Worm (Caenorhabditis elegans) whole organism, L3 larva: Measurements from ENCODE around the gene nhr-143.

ENCODE experiments used
- R02D3.7 ChIP-seq: fragments of 150-350 bp; optimal IDR thresholded peaks from 2 replicates; lab custom pipeline; 2014; ENCODE audit warnings: missing biosample characterization, missing genetic modification characterization
- ZK546.5 ChIP-seq: sonication (generic microtip); optimal IDR thresholded peaks from 2 replicates; lab custom pipeline; 2017; ENCODE audit warnings: missing biosample characterization, missing genetic modification characterization
- ama-1 ChIP-seq: fragments of 150-350 bp; optimal IDR thresholded peaks from 2 replicates; lab custom pipeline; 2018
- ceh-16 ChIP-seq: sonication (generic microtip); optimal IDR thresholded peaks from 2 replicates; lab custom pipeline; 2017; ENCODE audit warnings: missing biosample characterization, missing genetic modification characterization
- ceh-28 ChIP-seq: fragments of 150-350 bp; optimal IDR thresholded peaks from 2 replicates; lab custom pipeline; 2014; ENCODE audit warnings: missing biosample characterization, missing genetic modification reagents, missing genetic modification characterization
- ceh-82 ChIP-seq: fragments of 150-350 bp; optimal IDR thresholded peaks from 2 replicates; lab custom pipeline; 2014; ENCODE audit warnings: missing biosample characterization, missing genetic modification characterization
- ceh-9 ChIP-seq: sonication (generic microtip); optimal IDR thresholded peaks from 2 replicates; lab custom pipeline; 2018; ENCODE audit warnings: missing biosample characterization, missing genetic modification characterization
- elt-2 ChIP-seq: sonication (generic microtip); optimal IDR thresholded peaks from 2 replicates; lab custom pipeline; 2016; ENCODE audit warnings: missing genetic modification reagents, mild to moderate bottlenecking, missing genetic modification characterization, missing compliant biosample characterization
- elt-3 ChIP-seq, 3 experiments: fragments of 150-350 bp in 1 of 3; sonication (generic microtip) in 2 of 3; optimal IDR thresholded peaks; 2 replicates in 2 of 3; 4 replicates in 1 of 3; lab custom pipeline; 2014 to 2017; ENCODE audit warnings: missing biosample characterization in 3 of 3, missing genetic modification characterization in 3 of 3
- eor-1 ChIP-seq, 2 experiments: fragments of 150-350 bp; optimal IDR thresholded peaks; 2 replicates each; lab custom pipeline; 2014 to 2018; ENCODE audit warnings: missing biosample characterization in 2 of 2, missing genetic modification characterization in 2 of 2
- fkh-10 ChIP-seq: sonication (generic microtip); optimal IDR thresholded peaks from 2 replicates; lab custom pipeline; 2017; ENCODE audit warnings: missing biosample characterization, missing genetic modification reagents, missing genetic modification characterization
- lin-15B ChIP-seq: fragments of 150-350 bp; optimal IDR thresholded peaks from 2 replicates; lab custom pipeline; 2014; ENCODE audit warnings: missing biosample characterization, missing genetic modification characterization
- lin-39 ChIP-seq: fragments of 150-350 bp; optimal IDR thresholded peaks from 2 replicates; lab custom pipeline; 2018; ENCODE audit warnings: missing biosample characterization, missing genetic modification reagents, missing genetic modification characterization
- lsy-12 ChIP-seq: sonication (generic microtip); optimal IDR thresholded peaks from 2 replicates; lab custom pipeline; 2016; ENCODE audit warnings: mild to moderate bottlenecking, missing genetic modification characterization, missing compliant biosample characterization
- mml-1 ChIP-seq: fragments of 150-350 bp; sonication (generic microtip); optimal IDR thresholded peaks from 3 replicates; lab custom pipeline; 2014; ENCODE audit warnings: missing biosample characterization, missing genetic modification characterization
- nfya-1 ChIP-seq: sonication (generic microtip); optimal IDR thresholded peaks from 2 replicates; lab custom pipeline; 2017; ENCODE audit warnings: missing genetic modification characterization, mild to moderate bottlenecking, missing compliant biosample characterization, antibody characterized with exemption, moderate library complexity; ENCODE audit not compliant: insufficient read depth
- nhr-12 ChIP-seq: fragments of 150-350 bp; optimal IDR thresholded peaks from 2 replicates; lab custom pipeline; 2014; ENCODE audit warnings: missing biosample characterization, missing genetic modification characterization
- nhr-23 ChIP-seq: fragments of 150-350 bp; optimal IDR thresholded peaks from 2 replicates; lab custom pipeline; 2014; ENCODE audit warnings: missing biosample characterization, missing genetic modification reagents, missing genetic modification characterization
- nhr-237 ChIP-seq: fragments of 150-350 bp; optimal IDR thresholded peaks from 2 replicates; lab custom pipeline; 2014; ENCODE audit warnings: missing biosample characterization, missing genetic modification characterization
- nhr-25 ChIP-seq: sonication (generic microtip); optimal IDR thresholded peaks from 2 replicates; lab custom pipeline; 2017; ENCODE audit warnings: missing biosample characterization, missing genetic modification characterization
- nhr-28 ChIP-seq: fragments of 150-350 bp; optimal IDR thresholded peaks from 2 replicates; lab custom pipeline; 2014; ENCODE audit warnings: missing biosample characterization, missing genetic modification characterization
- nhr-43 ChIP-seq: sonication (generic microtip); optimal IDR thresholded peaks from 2 replicates; lab custom pipeline; 2016; ENCODE audit warnings: mild to moderate bottlenecking, missing genetic modification characterization, missing compliant biosample characterization; ENCODE audit not compliant: poor library complexity, severe bottlenecking
- nhr-67 ChIP-seq: fragments of 150-350 bp; optimal IDR thresholded peaks from 2 replicates; lab custom pipeline; 2014; ENCODE audit warnings: missing biosample characterization, missing genetic modification characterization
- pha-4 ChIP-seq: fragments of 150-350 bp; optimal IDR thresholded peaks from 2 replicates; lab custom pipeline; 2014; ENCODE audit warnings: missing biosample characterization, missing genetic modification reagents, missing genetic modification characterization
- sea-2 ChIP-seq: fragments of 150-350 bp; sonication (generic microtip); optimal IDR thresholded peaks from 4 replicates; lab custom pipeline; 2014; ENCODE audit warnings: missing biosample characterization, missing genetic modification reagents, missing genetic modification characterization
- skn-1 ChIP-seq: fragments of 150-350 bp; optimal IDR thresholded peaks from 2 replicates; lab custom pipeline; 2014; ENCODE audit warnings: missing biosample characterization, missing genetic modification characterization
- tbx-2 ChIP-seq: sonication (generic microtip); optimal IDR thresholded peaks from 2 replicates; lab custom pipeline; 2016; ENCODE audit warnings: mild to moderate bottlenecking, missing genetic modification characterization, missing compliant biosample characterization
- unc-62 ChIP-seq: fragments of 150-350 bp; sonication (generic microtip); optimal IDR thresholded peaks from 4 replicates; lab custom pipeline; 2014; ENCODE audit warnings: missing biosample characterization, missing genetic modification reagents, missing genetic modification characterization
- ztf-4 ChIP-seq: fragments of 150-350 bp; optimal IDR thresholded peaks from 2 replicates; lab custom pipeline; 2014; ENCODE audit warnings: missing biosample characterization, missing genetic modification characterization

Gene nhr-143

DNA sequence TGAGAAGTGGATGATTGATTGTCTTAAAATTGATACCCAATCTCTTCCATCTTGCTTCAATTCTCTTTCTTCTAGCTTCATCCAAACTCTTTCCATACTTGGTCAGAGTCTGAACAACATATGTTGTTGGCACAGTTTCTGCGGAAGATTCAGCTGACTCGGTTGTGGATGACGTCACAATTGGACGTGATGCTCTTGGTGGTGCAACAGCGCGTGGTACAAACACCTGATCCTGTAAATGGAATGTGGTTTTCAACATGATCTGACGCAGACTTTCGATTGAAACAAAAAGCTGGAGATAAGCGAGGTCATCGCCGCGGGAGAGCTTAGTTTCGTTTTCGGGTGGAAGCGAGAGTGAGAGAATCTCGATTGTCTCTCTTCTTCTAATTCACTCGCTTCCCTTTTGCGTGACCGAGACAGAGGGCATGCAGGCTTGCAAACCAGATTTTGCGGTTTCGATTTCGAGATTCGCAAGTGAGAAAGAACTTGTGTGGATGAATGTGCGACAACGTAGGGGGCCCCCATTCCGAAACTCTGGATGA lies 32.2 kb downstream of the nhr-143 start:
- peak; percentile 47 for TF ChIP-seq nhr-23
- TF ChIP-seq nfya-1: no peak

DNA sequence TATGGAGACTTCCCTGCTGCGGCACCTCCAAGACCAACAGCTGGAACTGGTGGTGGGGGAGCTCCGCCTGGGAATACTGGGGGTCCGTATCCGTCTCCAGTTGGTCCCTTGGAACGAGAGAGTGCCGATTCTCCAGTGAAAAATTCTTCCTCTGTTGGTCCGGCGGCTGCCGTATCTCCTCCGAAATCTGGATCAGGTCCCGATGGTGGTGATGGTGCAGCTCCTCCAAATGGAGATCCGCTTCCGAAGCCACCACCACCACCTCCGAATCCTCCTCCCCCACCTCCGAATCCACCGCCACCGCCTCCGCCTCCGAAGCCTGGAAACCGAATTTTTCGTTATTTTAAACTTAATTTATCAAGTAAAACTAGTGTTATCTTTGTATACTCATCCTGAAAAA lies 34.3 kb downstream of the nhr-143 start:
- no peak for TF ChIP-seq nhr-25 (tag; lab: Kevin White, UChicago)
- TF ChIP-seq nfya-1: no peak
- no peak for TF ChIP-seq nhr-43 (tag; lab: Kevin White, UChicago)
- no peak for TF ChIP-seq lin-15B (tag; lab: Kevin White, UChicago)
- TF ChIP-seq ama-1 (lab: Kevin White, UChicago): no peak
- no peak for TF ChIP-seq nhr-67 (tag; lab: Kevin White, UChicago)

DNA sequence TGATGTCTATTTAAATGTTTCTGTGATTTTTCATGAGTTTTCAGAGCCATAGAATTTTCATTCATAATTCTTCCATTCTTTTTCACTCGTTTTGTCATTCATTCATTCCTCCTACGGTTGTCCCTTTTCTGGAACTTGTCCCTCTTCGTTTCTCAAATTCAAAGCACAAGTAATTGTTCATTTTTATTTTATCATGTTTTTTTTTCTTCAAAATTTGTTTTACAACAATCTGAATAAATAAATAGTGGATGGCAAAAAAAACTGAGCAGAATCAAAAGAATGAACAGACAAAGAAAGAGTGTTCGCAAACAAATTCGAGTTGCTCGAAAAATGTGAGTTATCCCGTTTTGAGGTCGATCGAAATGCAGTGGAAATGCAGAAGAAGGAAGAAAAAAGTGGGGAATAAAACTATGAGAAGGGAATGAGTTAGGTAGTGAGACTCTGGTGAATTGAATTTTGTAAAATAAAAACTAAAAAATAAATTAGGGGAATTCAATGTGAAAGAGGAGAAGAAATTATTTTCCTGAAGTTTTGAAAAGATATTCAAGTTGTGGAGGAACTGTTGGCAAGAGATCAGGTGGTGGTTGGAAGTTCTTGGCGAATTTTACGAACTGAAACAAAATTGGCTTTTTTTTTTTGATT lies 35.2 kb downstream of the nhr-143 start:
- TF ChIP-seq unc-62 (no peak), sea-2 (no peak), ceh-16 (no peak), nhr-25 (tag; lab: Kevin White, UChicago) (peak; percentile 27), skn-1 (no peak), elt-2 (peak; percentile 32), tbx-2 (tag; lab: Kevin White, UChicago) (no peak), nfya-1 (peak; percentile 18), ZK546.5 (tag; lab: Kevin White, UChicago) (no peak), mml-1 (tag; lab: Kevin White, UChicago) (no peak), lin-39 (no peak), ceh-82 (tag; lab: Kevin White, UChicago) (no peak), pha-4 (peak; percentile 35), fkh-10 (GFP tag; lab: Kevin White, UChicago) (no peak), ceh-9 (no peak), ceh-28 (tag; lab: Kevin White, UChicago) (no peak), ztf-4 (peak; percentile 39), ama-1 (lab: Kevin White, UChicago) (peak; percentile 98), lsy-12 (tag; lab: Kevin White, UChicago) (peak; percentile 1)
- TF ChIP-seq, all 47 proteins: peak for 7

DNA sequence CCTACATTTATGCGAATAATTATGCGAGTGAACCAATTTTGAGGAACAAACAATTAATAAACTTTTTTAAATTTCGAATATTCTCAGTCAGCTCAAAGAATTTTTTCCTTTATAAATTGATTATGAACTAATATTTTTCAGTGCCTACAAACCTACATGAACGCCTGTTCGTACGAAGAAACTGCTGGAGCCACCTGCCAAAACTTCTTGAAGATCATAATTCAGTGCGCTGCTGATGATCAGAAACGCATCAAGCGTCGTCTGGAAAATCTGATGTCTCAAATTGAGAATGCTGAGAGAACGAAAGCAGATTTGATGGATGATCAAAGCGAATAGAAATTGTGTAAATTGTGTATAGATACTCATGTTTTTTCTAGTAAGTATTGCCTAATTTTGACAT lies 35.8 kb downstream of the nhr-143 start:
- TF ChIP-seq lsy-12 (tag; lab: Kevin White, UChicago) (no peak), nhr-12 (tag; lab: Kevin White, UChicago) (no peak), skn-1 (no peak), nhr-43 (tag; lab: Kevin White, UChicago) (peak; percentile 8), nhr-28 (tag; lab: Kevin White, UChicago) (no peak), ama-1 (lab: Kevin White, UChicago) (peak; percentile 76), R02D3.7 (tag; lab: Kevin White, UChicago) (no peak), nhr-67 (tag; lab: Kevin White, UChicago) (no peak), ceh-16 (no peak), nhr-237 (tag; lab: Kevin White, UChicago) (no peak), ztf-4 (no peak), ceh-82 (tag; lab: Kevin White, UChicago) (no peak), eor-1 (tag; optimal IDR thresholded peaks at IDR 0.05; lab: Kevin White, UChicago) (no peak), unc-62 (no peak)

DNA sequence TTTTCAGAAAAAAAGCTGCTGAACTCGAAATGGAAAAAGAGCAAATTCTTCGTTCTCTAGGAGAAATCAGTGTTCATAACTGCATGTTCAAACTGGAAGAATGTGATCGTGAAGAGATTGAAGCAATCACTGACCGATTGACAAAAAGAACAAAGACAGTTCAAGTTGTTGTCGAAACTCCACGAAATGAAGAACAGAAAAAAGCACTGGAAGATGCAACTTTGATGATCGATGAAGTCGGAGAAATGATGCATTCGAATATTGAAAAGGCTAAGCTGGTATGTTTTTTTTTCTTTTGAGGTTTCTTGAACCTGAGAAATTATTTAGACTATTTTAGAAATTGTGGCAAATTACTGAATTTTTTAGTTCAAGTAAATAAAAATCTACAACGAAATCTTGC lies 36.3 kb downstream of the nhr-143 start:
- no peak for TF ChIP-seq tbx-2 (tag; lab: Kevin White, UChicago)
- peak; percentile 81 for TF ChIP-seq ama-1 (lab: Kevin White, UChicago)

DNA sequence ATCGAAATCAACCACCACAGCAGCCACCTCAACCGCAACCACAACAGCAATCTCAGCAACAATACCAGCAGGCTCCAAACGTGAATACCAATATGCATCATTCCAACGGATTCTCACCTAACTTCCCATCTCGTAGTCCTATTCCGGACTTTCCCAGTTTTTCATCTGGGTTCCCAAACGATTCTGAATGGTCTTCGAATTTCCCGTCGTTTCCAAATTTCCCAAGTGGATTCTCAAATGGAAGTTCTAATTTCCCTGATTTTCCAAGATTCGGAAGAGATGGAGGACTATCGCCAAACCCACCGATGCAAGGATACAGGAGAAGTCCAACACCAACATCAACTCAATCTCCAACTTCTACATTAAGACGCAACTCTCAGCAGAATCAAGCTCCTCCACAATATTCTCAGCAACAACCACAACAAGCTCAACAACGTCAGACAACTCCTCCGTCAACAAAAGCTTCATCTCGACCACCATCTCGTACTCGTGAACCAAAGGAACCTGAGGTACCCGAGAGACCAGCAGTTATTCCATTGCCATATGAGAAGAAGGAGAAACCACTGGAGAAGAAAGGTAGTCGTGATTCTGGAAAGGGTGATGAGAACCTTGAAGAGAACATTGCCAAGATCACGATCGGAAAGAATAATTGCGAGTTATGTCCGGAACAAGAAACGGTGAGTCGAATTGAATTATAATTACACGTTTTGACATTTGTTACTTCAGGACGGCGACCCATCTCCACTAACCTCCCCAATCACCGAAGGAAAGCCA lies 37.1 kb downstream of the nhr-143 start:
- TF ChIP-seq elt-3 (tag; optimal IDR thresholded peaks at IDR 0.05; lab: Kevin White, UChicago) (no peak), ama-1 (lab: Kevin White, UChicago) (peak; percentile 64)
